Fruit fly (Drosophila melanogaster) ovary, adult (tissue): ENCODE results near the gene CG2975.

ENCODE experiments used
- CG17801 ChIP-seq: fragments of 200-800 bp; optimal IDR thresholded peaks from 2 replicates; lab custom pipeline; 2019; ENCODE audit warnings: missing biosample characterization, mild to moderate bottlenecking, missing genetic modification characterization, moderate library complexity; ENCODE audit not compliant: partially characterized antibody

CG2975 gene

dm6 chr2L:2883703-2884294 is 43.9 kb downstream of the CG2975 start:
- no peak for TF ChIP-seq CG17801 (GFP tag; lab: Kevin White, UChicago)

- peak; percentile 65 for TF ChIP-seq CG17801 (GFP tag; lab: Kevin White, UChicago)
Measured at dm6 chr2L:2884683-2885502, 45.0 kb downstream of the CG2975 start.

DNA sequence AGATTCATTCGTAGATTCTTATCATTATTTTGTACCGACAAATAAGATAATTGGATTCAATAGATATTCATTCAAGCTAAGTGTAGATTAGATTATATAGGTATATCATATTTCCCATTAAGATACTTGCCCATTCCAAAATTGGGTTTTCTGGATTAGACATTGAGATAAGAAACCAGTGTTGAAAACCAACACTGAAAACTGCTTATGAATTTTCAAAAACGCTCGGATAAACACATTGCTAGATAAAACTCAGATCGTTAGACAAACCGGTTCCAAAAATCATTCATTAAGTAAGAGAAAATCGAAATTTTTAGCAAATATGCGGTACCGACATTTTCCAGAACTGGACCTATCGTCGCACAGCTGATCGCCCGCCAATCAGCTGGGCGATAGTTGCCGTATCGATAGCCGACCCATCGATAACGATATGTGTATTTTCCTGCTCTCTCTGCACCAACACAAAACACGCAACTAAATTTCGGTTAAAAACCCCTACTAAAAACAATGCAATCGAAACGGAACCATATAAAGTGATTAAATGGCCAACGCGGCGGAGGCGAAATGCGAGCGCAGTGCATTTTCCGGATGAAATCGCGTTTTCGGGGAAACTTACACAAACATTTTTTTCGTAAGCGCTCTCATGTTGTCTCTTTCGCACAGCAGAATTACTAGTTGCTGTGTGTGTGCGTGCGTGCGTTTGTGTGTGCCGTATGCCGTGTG is 45.7 kb downstream of the CG2975 start, which contains the start of the genes NTPase and lilli:
Gene NTPase (minus strand): TSS at position 348 of the 723 bp plus-strand sequence.
Gene lilli (plus strand): TSS at position 427 of the 723 bp plus-strand sequence.
- TF ChIP-seq CG17801 (GFP tag; lab: Kevin White, UChicago), result peak; percentile 46

dm6 chr2L:2886226-2886569 is 46.3 kb downstream of the CG2975 start:
- TF ChIP-seq CG17801 (GFP tag; lab: Kevin White, UChicago), result no peak

DNA sequence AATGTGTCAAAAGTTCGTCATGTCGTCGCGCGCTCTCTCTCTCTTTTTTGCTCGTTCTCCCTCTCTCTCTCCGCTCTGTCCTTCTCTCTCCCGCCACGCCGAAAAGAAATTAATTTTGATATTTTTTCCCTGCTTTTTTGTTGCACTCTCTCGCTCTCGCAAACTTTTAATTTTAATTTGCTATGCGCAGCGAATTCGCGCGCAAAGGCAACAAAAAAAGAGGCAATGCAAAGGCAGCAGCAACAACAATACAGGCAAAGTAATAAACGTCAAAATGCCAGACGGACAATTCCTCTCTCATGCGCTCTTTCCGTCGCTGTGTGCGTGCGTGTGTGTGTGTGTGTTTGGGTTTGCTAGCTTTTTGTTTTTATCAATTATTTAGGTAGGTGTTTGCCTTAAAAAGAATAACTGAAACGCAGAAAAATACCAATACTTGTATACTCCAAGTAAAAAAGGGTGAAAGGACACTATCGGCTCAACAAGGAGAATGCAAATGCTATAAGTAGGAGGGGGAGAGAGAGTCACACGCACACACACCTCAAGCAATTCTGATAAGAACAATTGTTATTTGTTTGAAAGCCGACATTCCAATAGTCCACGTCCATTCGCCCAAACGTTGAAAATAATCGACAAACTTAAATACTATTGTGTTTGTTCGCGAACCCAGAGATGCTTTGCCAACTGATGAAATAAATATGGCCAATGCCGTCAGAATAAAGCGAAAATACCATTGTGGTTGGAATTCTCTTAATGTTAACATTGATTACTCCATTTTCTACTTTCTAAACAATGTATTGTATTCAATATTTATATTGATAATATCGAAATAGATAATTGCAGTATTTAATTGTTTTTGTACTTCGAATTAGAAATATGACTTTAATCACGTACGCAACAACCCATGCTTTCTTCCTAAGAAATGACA is 47.0 kb downstream of the CG2975 start:
- TF ChIP-seq CG17801 (GFP tag; lab: Kevin White, UChicago), result peak; percentile 13

dm6 chr2L:2887760-2888600 is 48.1 kb downstream of the CG2975 start:
- TF ChIP-seq CG17801 (GFP tag; lab: Kevin White, UChicago), result no peak

DNA sequence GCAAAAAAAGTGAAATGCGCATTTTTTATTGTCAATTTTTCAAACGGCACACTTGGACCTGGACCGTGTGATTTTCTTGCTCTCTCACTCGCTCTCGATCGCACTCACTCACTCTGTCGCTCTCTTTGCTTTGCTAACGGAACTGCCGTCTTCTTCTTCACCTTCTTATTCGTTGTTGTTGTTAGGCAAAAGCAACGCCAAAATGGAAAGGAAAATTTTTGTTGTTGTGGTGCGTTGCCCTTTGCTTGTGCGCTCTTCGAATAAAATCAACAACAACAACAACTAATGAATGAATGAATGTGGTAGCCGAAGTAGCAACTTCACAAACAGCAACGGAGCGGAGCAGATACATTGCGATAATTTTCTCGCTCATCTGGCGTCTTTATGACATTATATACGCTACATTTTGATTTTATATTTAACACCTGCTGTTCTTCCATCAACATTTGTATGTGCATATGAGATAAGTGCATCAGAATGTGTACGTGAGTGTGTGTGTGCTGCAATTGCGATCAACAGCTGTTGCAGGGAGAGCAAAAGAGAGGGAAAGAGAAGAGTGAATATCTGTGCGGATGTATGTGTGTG is 49.0 kb downstream of the CG2975 start:
- no peak for TF ChIP-seq CG17801 (GFP tag; lab: Kevin White, UChicago)

- no peak for TF ChIP-seq CG17801 (GFP tag; lab: Kevin White, UChicago)
Measured at dm6 chr2L:2891200-2891599, 51.3 kb downstream of the CG2975 start.
